Fruit fly (Drosophila melanogaster): ENCODE data around the gene CG6296.

The CG6296 gene

dm6 chr3R:26953478-26953874 lies 51.8 kb downstream of the CG6296 start:
- TF ChIP-seq Myc (optimal IDR thresholded peaks at IDR 0.05) (no peak), ttk (optimal IDR thresholded peaks at IDR 0.05) (no peak), insv (optimal IDR thresholded peaks at IDR 0.05) (no peak), Sin3A (optimal IDR thresholded peaks at IDR 0.05) (no peak)
